Worm (Caenorhabditis elegans) whole organism, early embryonic: ENCODE measurements around the gene C15C7.6.

Source experiments
- F13C5.2 ChIP-seq: sonication (generic microtip); optimal IDR thresholded peaks from 2 replicates; lab custom pipeline; 2017; ENCODE audit warnings: mild to moderate bottlenecking, missing genetic modification characterization, inconsistent platforms, missing compliant biosample characterization
- aly-1 ChIP-seq: sonication (generic microtip); optimal IDR thresholded peaks from 2 replicates; lab custom pipeline; 2016; ENCODE audit warnings: missing genetic modification characterization, missing compliant biosample characterization
- ama-1 ChIP-seq: fragments of 150-350 bp; optimal IDR thresholded peaks from 2 replicates; lab custom pipeline; 2014
- ceh-13 ChIP-seq: fragments of 200-800 bp; sonication (Bioruptor generic); optimal IDR thresholded peaks from 2 replicates; lab custom pipeline; 2018; ENCODE audit warnings: mild to moderate bottlenecking, missing genetic modification characterization, missing compliant biosample characterization
- ceh-36 ChIP-seq: sonication (generic microtip); optimal IDR thresholded peaks from 2 replicates; lab custom pipeline; 2016; ENCODE audit warnings: missing genetic modification characterization, inconsistent platforms, missing compliant biosample characterization
- flt-1 ChIP-seq: fragments of 200-800 bp; sonication (Bioruptor generic); IDR thresholded peaks from 2 replicates; pipeline ENCODE4 v1.3.6; 2022; ENCODE audit warnings: missing genetic modification characterization, missing compliant biosample characterization
- hmbx-1 ChIP-seq: sonication (generic microtip); optimal IDR thresholded peaks from 2 replicates; lab custom pipeline; 2016; ENCODE audit warnings: mild to moderate bottlenecking, missing genetic modification characterization, missing compliant biosample characterization
- hmg-4 ChIP-seq: fragments of 200-800 bp; sonication (Bioruptor generic); optimal IDR thresholded peaks from 2 replicates; lab custom pipeline; 2018; ENCODE audit warnings: mild to moderate bottlenecking, missing genetic modification characterization, missing compliant biosample characterization
- hnd-1 ChIP-seq: sonication (generic microtip); optimal IDR thresholded peaks from 2 replicates; lab custom pipeline; 2016; ENCODE audit warnings: missing genetic modification characterization, missing compliant biosample characterization
- sea-1 ChIP-seq: fragments of 200-800 bp; sonication (Bioruptor generic); conservative IDR thresholded peaks from 2 replicates; pipeline ENCODE4 v1.3.6; 2022; ENCODE audit warnings: missing genetic modification characterization, missing compliant biosample characterization
- tra-4 ChIP-seq: sonication (generic microtip); optimal IDR thresholded peaks from 2 replicates; lab custom pipeline; 2017; ENCODE audit warnings: missing genetic modification characterization, missing compliant biosample characterization

DNA sequence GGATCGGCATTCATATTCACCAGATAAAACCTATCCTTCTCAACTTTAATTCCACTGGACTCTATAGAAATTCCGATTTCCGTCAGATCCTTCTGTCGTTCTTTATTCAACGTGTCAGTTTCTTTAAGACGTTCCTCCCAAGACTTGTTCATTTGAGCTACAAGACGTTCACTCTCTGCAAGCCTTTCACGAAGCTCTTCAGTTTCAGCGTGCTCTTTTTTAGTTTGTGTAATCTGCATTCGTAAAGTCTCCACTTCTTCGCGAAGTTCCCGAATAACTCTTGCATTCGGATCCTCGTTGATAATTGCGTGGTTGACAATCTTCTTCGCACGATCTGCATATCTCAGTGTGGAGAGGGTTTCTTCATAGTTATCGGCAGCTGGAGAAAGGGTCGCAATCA lies 6.4 kb upstream of the C15C7.6 start:
- no peak for TF ChIP-seq ceh-36 (tag; lab: Kevin White, UChicago)
- no peak for TF ChIP-seq F13C5.2 (tag; lab: Kevin White, UChicago)
- TF ChIP-seq ama-1 (lab: Kevin White, UChicago), result no peak
- no peak for TF ChIP-seq aly-1 (tag; lab: Kevin White, UChicago)
- no peak for TF ChIP-seq tra-4
- no peak for TF ChIP-seq flt-1 (GFP tag; lab: Robert Waterston, UW)
- no peak for TF ChIP-seq hnd-1
- no peak for TF ChIP-seq ceh-13
- TF ChIP-seq sea-1 (GFP tag; lab: Robert Waterston, UW), result no peak
- no peak for TF ChIP-seq hmg-4 (GFP tag; lab: Kevin White, UChicago)
- TF ChIP-seq hmbx-1, result no peak
